Worm (Caenorhabditis elegans): ENCODE results near the gene let-653.

- TF ChIP-seq zip-5 (tag; optimal IDR thresholded peaks at IDR 0.05) = no peak
- TF ChIP-seq hlh-15 (tag; optimal IDR thresholded peaks at IDR 0.05) = no peak
- no peak for TF ChIP-seq pha-2 (tag; optimal IDR thresholded peaks at IDR 0.05)
- TF ChIP-seq tbx-2 (tag; optimal IDR thresholded peaks at IDR 0.05) = no peak
- TF ChIP-seq ceh-2 (tag; optimal IDR thresholded peaks at IDR 0.05) = no peak
- TF ChIP-seq pag-3 (tag; optimal IDR thresholded peaks at IDR 0.05; ENCODE audit: borderline replicate concordance) = no peak
- no peak for TF ChIP-seq sox-2 (GFP tag; IDR thresholded peaks at IDR 0.05)
- peak; percentile 16 for TF ChIP-seq nfya-1 (tag; optimal IDR thresholded peaks at IDR 0.05)
- TF ChIP-seq pat-9 (tag; optimal IDR thresholded peaks at IDR 0.05) = no peak
- no peak for TF ChIP-seq nhr-11 (tag; optimal IDR thresholded peaks at IDR 0.05)
- no peak for TF ChIP-seq ceh-34 (tag; optimal IDR thresholded peaks at IDR 0.05)
Measured at ce11 chrIV:11871898-11872297, 13.5 kb upstream of the let-653 start.

Measured in whole organism, late embryonic.